Worm (Caenorhabditis elegans) whole organism, early embryonic: ENCODE results near the gene ZK177.3.

Experiments
- B0310.2 ChIP-seq: sonication (generic microtip); optimal IDR thresholded peaks from 2 replicates; lab custom pipeline; 2016; ENCODE audit warnings: mild to moderate bottlenecking, missing genetic modification characterization, missing compliant biosample characterization
- F13C5.2 ChIP-seq: sonication (generic microtip); optimal IDR thresholded peaks from 2 replicates; lab custom pipeline; 2017; ENCODE audit warnings: mild to moderate bottlenecking, missing genetic modification characterization, inconsistent platforms, missing compliant biosample characterization
- ama-1 ChIP-seq: fragments of 150-350 bp; optimal IDR thresholded peaks from 2 replicates; lab custom pipeline; 2014
- ceh-36 ChIP-seq: sonication (generic microtip); optimal IDR thresholded peaks from 2 replicates; lab custom pipeline; 2016; ENCODE audit warnings: missing genetic modification characterization, inconsistent platforms, missing compliant biosample characterization
- ets-7 ChIP-seq: sonication (generic microtip); optimal IDR thresholded peaks from 2 replicates; lab custom pipeline; 2016; ENCODE audit warnings: missing genotype, missing genetic modification characterization, missing compliant biosample characterization
- flt-1 ChIP-seq: fragments of 200-800 bp; sonication (Bioruptor generic); IDR thresholded peaks from 2 replicates; pipeline ENCODE4 v1.3.6; 2022; ENCODE audit warnings: missing genetic modification characterization, missing compliant biosample characterization
- hmbx-1 ChIP-seq: sonication (generic microtip); optimal IDR thresholded peaks from 2 replicates; lab custom pipeline; 2016; ENCODE audit warnings: mild to moderate bottlenecking, missing genetic modification characterization, missing compliant biosample characterization
- hmg-4 ChIP-seq: fragments of 200-800 bp; sonication (Bioruptor generic); optimal IDR thresholded peaks from 2 replicates; lab custom pipeline; 2018; ENCODE audit warnings: mild to moderate bottlenecking, missing genetic modification characterization, missing compliant biosample characterization
- hnd-1 ChIP-seq: sonication (generic microtip); optimal IDR thresholded peaks from 2 replicates; lab custom pipeline; 2016; ENCODE audit warnings: missing genetic modification characterization, missing compliant biosample characterization
- pes-1 ChIP-seq: fragments of 200-800 bp; sonication (Bioruptor generic); IDR thresholded peaks from 2 replicates; pipeline ENCODE4 v1.3.6; 2022; ENCODE audit warnings: missing genetic modification reagents, missing genetic modification characterization, missing compliant biosample characterization
- scrt-1 ChIP-seq: fragments of 200-800 bp; sonication (Bioruptor generic); IDR thresholded peaks from 2 replicates; pipeline ENCODE4 v1.3.6; 2022; ENCODE audit warnings: missing genetic modification characterization, missing compliant biosample characterization
- tbx-11 ChIP-seq: fragments of 200-800 bp; sonication (Bioruptor generic); IDR thresholded peaks from 2 replicates; pipeline ENCODE4 v1.3.6; 2022; ENCODE audit warnings: missing genetic modification characterization, missing compliant biosample characterization
- tbx-37 ChIP-seq: fragments of 200-800 bp; sonication (Bioruptor generic); conservative IDR thresholded peaks from 2 replicates; pipeline ENCODE4 v1.3.6; 2022; ENCODE audit warnings: missing genetic modification reagents, missing genetic modification characterization, missing compliant biosample characterization

- TF ChIP-seq ama-1 (lab: Kevin White, UChicago) (no peak), flt-1 (GFP tag; lab: Robert Waterston, UW) (no peak), tbx-37 (GFP tag; lab: Robert Waterston, UW) (no peak), hnd-1 (tag; lab: Kevin White, UChicago) (no peak), B0310.2 (tag; lab: Kevin White, UChicago) (no peak), hmbx-1 (tag; lab: Kevin White, UChicago) (no peak), hmg-4 (no peak), scrt-1 (GFP tag; lab: Robert Waterston, UW) (no peak), ceh-36 (tag; lab: Kevin White, UChicago) (no peak), tbx-11 (GFP tag; lab: Robert Waterston, UW) (no peak), F13C5.2 (no peak), pes-1 (GFP tag; lab: Robert Waterston, UW) (no peak), ets-7 (tag; lab: Kevin White, UChicago) (no peak)
Measured at ce11 chrII:5533642-5534041, 18.0 kb downstream of the ZK177.3 start, which contains the start of gene hlh-26.
